Worm (Caenorhabditis elegans) whole organism, L4 larva: ENCODE data around the gene hrg-3.

Source experiments
- daf-19 ChIP-seq: fragments of 200-800 bp; sonication (Bioruptor generic); conservative IDR thresholded peaks from 2 replicates; pipeline ENCODE4 v1.3.6; 2022; ENCODE audit warnings: missing genetic modification characterization, missing compliant biosample characterization
- nhr-48 ChIP-seq: sonication (generic microtip); optimal IDR thresholded peaks from 2 replicates; lab custom pipeline; 2016; ENCODE audit warnings: mild to moderate bottlenecking, missing genetic modification characterization, missing compliant biosample characterization

DNA sequence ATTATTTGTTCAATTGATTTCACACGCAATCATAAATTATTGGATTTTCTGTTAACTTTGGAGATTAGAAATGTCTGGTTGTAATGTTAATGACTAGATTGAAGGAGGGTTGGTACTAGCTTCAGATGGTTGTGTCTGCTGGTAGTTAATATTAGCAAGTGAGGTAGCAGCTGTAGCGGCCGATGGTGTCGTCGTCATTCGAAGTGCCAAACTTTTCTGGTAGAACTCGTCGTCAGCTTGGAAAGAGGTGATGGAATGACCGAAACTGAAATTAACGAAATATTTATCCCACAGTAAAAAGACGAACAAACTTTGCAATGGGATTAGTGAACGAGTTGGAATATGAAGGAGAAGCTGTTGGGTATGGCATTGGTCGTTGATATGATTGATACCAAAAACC lies 8.3 kb downstream of the hrg-3 start:
- TF ChIP-seq daf-19, result no peak
- no peak for TF ChIP-seq nhr-48 (tag; lab: Kevin White, UChicago)
